Fruit fly (Drosophila melanogaster): ENCODE results near the gene karr.
"Not testable (repeated sequence)": the region's sequence is repeated elsewhere in the genome, so short reads cannot be mapped to it uniquely, and the experiment has no call there.

karr gene

DNA sequence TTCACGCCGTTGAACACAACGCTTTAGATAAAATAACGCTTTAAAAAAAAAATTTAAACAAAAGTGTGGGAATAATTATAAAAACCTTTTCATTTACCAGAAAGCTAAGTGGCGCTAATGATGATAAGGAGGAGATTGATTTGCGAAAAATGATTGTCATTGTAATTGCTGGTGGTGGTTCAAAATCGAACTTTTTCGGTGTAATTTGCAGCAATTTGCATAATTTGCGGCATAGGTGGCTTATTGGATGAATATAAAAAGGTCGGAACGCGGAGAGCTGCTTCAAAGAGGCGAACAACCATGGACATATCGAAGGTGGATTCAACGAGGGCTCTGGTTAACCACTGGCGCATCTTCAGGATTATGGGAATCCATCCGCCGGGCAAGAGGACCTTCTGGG is 16.3 kb downstream of the karr start, which contains the start of gene Or19b:
Or19b (plus strand) TSS at position 301 of the 400 bp plus-strand sequence.
- TF ChIP-seq trh, CG5180, gro (GFP tag; optimal IDR thresholded peaks at IDR 0.05): not testable (repeated sequence)

DNA sequence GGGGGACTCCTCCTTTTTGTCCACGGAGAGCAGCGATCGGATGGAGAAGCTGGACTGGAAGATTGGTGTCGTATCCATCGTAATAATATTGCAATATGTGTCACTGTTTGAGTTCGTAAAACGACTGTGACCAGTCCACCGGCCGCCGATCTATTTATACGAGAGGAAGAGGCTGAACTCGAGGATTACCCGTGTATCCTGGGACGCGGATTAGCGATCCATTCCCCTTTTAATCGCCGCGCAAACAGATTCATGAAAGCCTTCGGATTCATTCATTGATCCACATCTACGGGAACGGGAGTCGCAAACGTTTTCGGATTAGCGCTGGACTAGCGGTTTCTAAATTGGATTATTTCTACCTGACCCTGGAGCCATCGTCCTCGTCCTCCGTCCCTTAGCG is 18.1 kb downstream of the karr start, which contains the start of gene fd19B:
fd19B (minus strand) TSS at position 101 of the 400 bp plus-strand sequence.
- TF ChIP-seq CG32767 (GFP tag; IDR thresholded peaks at IDR 0.05) (no peak), CG13775 (GFP tag; optimal IDR thresholded peaks at IDR 0.05) (no peak), wdn (GFP tag; IDR thresholded peaks at IDR 0.05) (no peak), peb (GFP tag; IDR thresholded peaks at IDR 0.05) (no peak), Scr (GFP tag; IDR thresholded peaks at IDR 0.05; ENCODE audit: partially characterized antibody) (no peak), repo (GFP tag; optimal IDR thresholded peaks at IDR 0.05) (no peak), CG15073 (GFP tag; optimal IDR thresholded peaks at IDR 0.05) (no peak), hbn (GFP tag; IDR thresholded peaks at IDR 0.05; ENCODE audit: partially characterized antibody) (no peak), CG3995 (GFP tag; optimal IDR thresholded peaks at IDR 0.05) (no peak), knrl (GFP tag; IDR thresholded peaks at IDR 0.05; ENCODE audit: partially characterized antibody) (no peak), Ada2b (GFP tag; IDR thresholded peaks at IDR 0.05) (no peak), Trl (optimal IDR thresholded peaks at IDR 0.05) (no peak), Trl (GFP tag; optimal IDR thresholded peaks at IDR 0.05) (no peak), br (optimal IDR thresholded peaks at IDR 0.05) (no peak)

DNA sequence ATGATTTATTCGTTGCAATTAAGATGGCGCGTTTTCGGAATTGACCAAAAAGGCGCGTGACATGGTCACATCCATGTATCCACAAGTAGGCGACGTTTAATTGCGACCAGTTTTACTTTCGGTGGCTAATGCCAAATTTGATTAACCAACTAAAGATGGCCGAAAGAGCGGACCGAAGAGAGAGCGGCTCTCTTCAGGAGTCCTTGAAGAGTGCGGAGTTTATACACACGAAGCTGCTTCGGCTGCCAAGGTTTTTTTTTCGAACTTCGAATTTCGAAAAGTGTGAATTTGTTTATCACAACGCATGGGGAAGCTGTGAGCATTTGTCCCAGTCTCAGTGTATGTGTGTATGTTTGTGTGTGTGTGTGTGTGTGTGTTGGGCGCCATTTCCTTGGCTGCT is 26.6 kb downstream of the karr start:
- TF ChIP-seq Deaf1 (tag; optimal IDR thresholded peaks at IDR 0.05) (peak; percentile 70), tna (GFP tag; IDR thresholded peaks at IDR 0.05; ENCODE audit: partially characterized antibody) (no peak), abd-A (tag; optimal IDR thresholded peaks at IDR 0.05) (peak; percentile 14), CG11456 (GFP tag; IDR thresholded peaks at IDR 0.05) (no peak), HLH54F (GFP tag; optimal IDR thresholded peaks at IDR 0.05) (no peak), Trl (optimal IDR thresholded peaks at IDR 0.05) (peak in 1 of 2 experiments; percentile 25), Trl (GFP tag; optimal IDR thresholded peaks at IDR 0.05) (no peak), CG12104 (GFP tag; optimal IDR thresholded peaks at IDR 0.05) (no peak), grau (tag; optimal IDR thresholded peaks at IDR 0.05) (no peak), CG3163 (GFP tag; optimal IDR thresholded peaks at IDR 0.05) (peak; percentile 67), pum (GFP tag; optimal IDR thresholded peaks at IDR 0.05) (no peak)

DNA sequence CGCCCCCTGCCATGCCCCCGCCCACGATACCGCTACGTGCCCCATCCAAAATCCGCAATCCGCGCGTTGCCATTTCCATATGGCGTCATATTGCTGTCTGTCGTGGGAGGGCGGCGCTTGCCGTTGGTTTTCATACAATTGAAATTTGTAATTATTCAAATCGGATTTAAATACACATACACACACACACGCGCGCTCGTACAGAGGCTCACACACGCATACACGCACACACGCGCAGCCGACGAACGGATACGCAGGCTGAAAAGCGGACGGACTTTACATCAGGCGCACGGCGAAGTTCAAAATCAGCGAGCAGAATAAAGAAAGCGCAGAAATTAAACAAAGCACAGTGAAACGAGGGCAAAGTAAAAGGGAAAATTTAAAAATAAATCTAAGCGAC is 43.4 kb downstream of the karr start:
- no peak for TF ChIP-seq ind (GFP tag; optimal IDR thresholded peaks at IDR 0.05)
- TF ChIP-seq Hr39 (optimal IDR thresholded peaks at IDR 0.05) = peak; percentile 95

DNA sequence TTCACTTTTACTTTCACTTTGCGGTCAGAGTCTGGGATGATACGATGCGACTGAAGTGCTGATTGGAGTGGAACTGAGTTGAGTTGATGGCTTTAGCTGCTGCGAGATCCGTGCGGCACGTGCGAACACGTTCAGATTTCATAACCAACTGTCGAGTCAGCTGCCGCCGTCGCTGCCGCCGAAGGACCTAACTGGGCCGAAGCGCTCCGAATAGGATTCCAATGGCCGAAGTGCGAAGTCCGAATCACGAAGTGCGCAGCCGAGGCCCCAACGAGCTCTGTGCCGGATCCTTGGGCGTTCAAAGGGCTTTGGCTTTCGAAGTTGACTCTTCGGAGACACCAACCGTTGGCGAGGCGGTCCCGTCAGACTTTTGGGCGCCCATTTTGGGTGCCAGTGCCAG is 47.8 kb downstream of the karr start, which contains the start of gene Dop2R:
Dop2R (minus strand) TSS at position 131 of the 400 bp plus-strand sequence.
- TF ChIP-seq NfI (GFP tag; optimal IDR thresholded peaks at IDR 0.05) (no peak), CG1647 (GFP tag; optimal IDR thresholded peaks at IDR 0.05) (no peak), CG33557 (GFP tag; optimal IDR thresholded peaks at IDR 0.05) (no peak), CG10147 (GFP tag; optimal IDR thresholded peaks at IDR 0.05) (no peak), CG3163 (GFP tag; optimal IDR thresholded peaks at IDR 0.05) (peak; percentile 56), Jarid2 (GFP tag; optimal IDR thresholded peaks at IDR 0.05) (peak; percentile 22), cg (GFP tag; optimal IDR thresholded peaks at IDR 0.05) (no peak), bbx (GFP tag; IDR thresholded peaks at IDR 0.05; ENCODE audit: partially characterized antibody) (no peak), CG4707 (GFP tag; optimal IDR thresholded peaks at IDR 0.05) (no peak), CG32772 (GFP tag; IDR thresholded peaks at IDR 0.05) (no peak), CG7786 (GFP tag; optimal IDR thresholded peaks at IDR 0.05) (no peak), Deaf1 (tag; optimal IDR thresholded peaks at IDR 0.05) (peak; percentile 96), pb (GFP tag; optimal IDR thresholded peaks at IDR 0.05) (no peak), abd-A (tag; optimal IDR thresholded peaks at IDR 0.05) (peak; percentile 18), Nf-YC (tag; optimal IDR thresholded peaks at IDR 0.05) (peak; percentile 23)

Measured in whole organism, embryonic.